Worm (Caenorhabditis elegans): Measurements from ENCODE around the gene tbx-33.

ce11 chrIII:11660736-11661135 is 24.1 kb upstream of the tbx-33 start:
- TF ChIP-seq W03F9.2 (tag; optimal IDR thresholded peaks at IDR 0.05) (no peak), him-1 (tag; optimal IDR thresholded peaks at IDR 0.05) (no peak)
